Fruit fly (Drosophila melanogaster) whole organism, larva: Measurements from ENCODE around the gene CG16700.

Experiments
- noc ChIP-seq: fragments of 200-800 bp; sonication (Bioruptor generic); optimal IDR thresholded peaks from 3 replicates; lab custom pipeline; 2019; ENCODE audit warnings: missing biosample characterization, mild to moderate bottlenecking, missing genetic modification characterization, moderate library complexity

Gene CG16700

dm6 chrX:17132685-17133084 is 41.0 kb downstream of the CG16700 start:
- no peak for TF ChIP-seq noc

dm6 chrX:17142940-17143534 is 51.4 kb downstream of the CG16700 start, which contains the start of the genes mei-217 and mei-218:
TSS of gene mei-217 (minus strand) at chrX:17142990.
TSS of gene mei-218 (minus strand) at chrX:17142990.
- TF ChIP-seq noc = no peak

dm6 chrX:17146529-17146928 is 54.9 kb downstream of the CG16700 start:
- no peak for TF ChIP-seq noc
